Worm (Caenorhabditis elegans) whole organism, L1 larva: ENCODE results near the gene F41E6.7.
A peak's percentile ranks its signal among the peaks of the same experiment; 100 is the strongest.

Source experiments
- C04F5.9 ChIP-seq: sonication (generic microtip); optimal IDR thresholded peaks from 2 replicates; lab custom pipeline; 2016; ENCODE audit warnings: missing genetic modification characterization, missing compliant biosample characterization
- C34B4.2 ChIP-seq: sonication (generic microtip); optimal IDR thresholded peaks from 2 replicates; lab custom pipeline; 2017; ENCODE audit warnings: mild to moderate bottlenecking, missing genetic modification characterization, missing compliant biosample characterization
- F16B12.6 ChIP-seq: fragments of 150-350 bp; optimal IDR thresholded peaks from 2 replicates; lab custom pipeline; 2014; ENCODE audit warnings: missing biosample characterization, missing genetic modification characterization
- Y116A8C.19 ChIP-seq: sonication (generic microtip); optimal IDR thresholded peaks from 2 replicates; lab custom pipeline; 2016; ENCODE audit warnings: missing compliant biosample characterization, missing genetic modification characterization, borderline replicate concordance
- aha-1 ChIP-seq: fragments of 150-350 bp; optimal IDR thresholded peaks from 2 replicates; lab custom pipeline; 2014; ENCODE audit warnings: missing biosample characterization, missing genetic modification characterization
- alr-1 ChIP-seq: fragments of 200-800 bp; sonication (Bioruptor generic); optimal IDR thresholded peaks from 2 replicates; lab custom pipeline; 2018; ENCODE audit warnings: borderline replicate concordance, mild to moderate bottlenecking, missing genetic modification characterization, missing compliant biosample characterization
- blmp-1 ChIP-seq: fragments of 150-350 bp; optimal IDR thresholded peaks from 2 replicates; lab custom pipeline; 2014; ENCODE audit warnings: missing biosample characterization, missing genetic modification characterization
- ceh-8 ChIP-seq: fragments of 200-800 bp; sonication (Bioruptor generic); optimal IDR thresholded peaks from 2 replicates; lab custom pipeline; 2018; ENCODE audit warnings: mild to moderate bottlenecking, missing genetic modification characterization, moderate library complexity, missing compliant biosample characterization
- ceh-88 ChIP-seq: fragments of 200-800 bp; sonication (Bioruptor generic); IDR thresholded peaks from 2 replicates; pipeline ENCODE4 v1.3.6; 2022; ENCODE audit warnings: missing genetic modification characterization, missing compliant biosample characterization
- ceh-90 ChIP-seq: sonication (generic microtip); optimal IDR thresholded peaks from 2 replicates; lab custom pipeline; 2016; ENCODE audit warnings: missing genetic modification characterization, missing compliant biosample characterization
- ces-1 ChIP-seq: fragments of 150-350 bp; optimal IDR thresholded peaks from 2 replicates; lab custom pipeline; 2014; ENCODE audit warnings: missing biosample characterization, missing genetic modification reagents, missing genetic modification characterization
- dsc-1 ChIP-seq: sonication (generic microtip); optimal IDR thresholded peaks from 2 replicates; lab custom pipeline; 2016; ENCODE audit warnings: mild to moderate bottlenecking, missing genetic modification characterization, missing compliant biosample characterization
- efl-1 ChIP-seq, 4 experiments: fragments of 150-350 bp; optimal IDR thresholded peaks in 3 of 4; peaks in 1 of 4; 1 replicate in 1 of 4; 2 replicates in 3 of 4; lab custom pipeline; 2014; ENCODE audit warnings: missing biosample characterization in 2 of 4, missing genetic modification characterization in 2 of 4, missing genetic modification reagents in 2 of 4
- efl-3 ChIP-seq: fragments of 200-800 bp; sonication (Bioruptor generic); optimal IDR thresholded peaks from 2 replicates; lab custom pipeline; 2018; ENCODE audit warnings: mild to moderate bottlenecking, missing genetic modification characterization, missing compliant biosample characterization
- egl-13 ChIP-seq: sonication (generic microtip); optimal IDR thresholded peaks from 2 replicates; lab custom pipeline; 2016; ENCODE audit warnings: missing genotype, missing genetic modification reagents, missing genetic modification characterization, missing compliant biosample characterization
- egl-27 ChIP-seq, 2 experiments: fragments of 150-350 bp in 1 of 2; sonication (generic microtip); optimal IDR thresholded peaks; 3 replicates each; lab custom pipeline; 2017 to 2018; ENCODE audit warnings: missing biosample characterization in 2 of 2, missing genetic modification characterization in 2 of 2, missing genetic modification reagents in 2 of 2
- elt-2 ChIP-seq: sonication (generic microtip); optimal IDR thresholded peaks from 2 replicates; lab custom pipeline; 2016; ENCODE audit warnings: missing genetic modification characterization, mild to moderate bottlenecking, inconsistent platforms, missing compliant biosample characterization, missing genetic modification reagents
- ets-5 ChIP-seq: fragments of 200-800 bp; sonication (Bioruptor generic); IDR thresholded peaks from 2 replicates; pipeline ENCODE4 v1.3.6; 2022; ENCODE audit warnings: missing genetic modification characterization, missing compliant biosample characterization
- fkh-10 ChIP-seq: sonication (generic microtip); optimal IDR thresholded peaks from 2 replicates; lab custom pipeline; 2017; ENCODE audit warnings: missing biosample characterization, missing genetic modification reagents, missing genetic modification characterization
- fkh-4 ChIP-seq: sonication (generic microtip); optimal IDR thresholded peaks from 2 replicates; lab custom pipeline; 2016; ENCODE audit warnings: missing compliant biosample characterization, missing genetic modification characterization, borderline replicate concordance
- fkh-8 ChIP-seq: sonication (generic microtip); optimal IDR thresholded peaks from 2 replicates; lab custom pipeline; 2016; ENCODE audit warnings: mild to moderate bottlenecking, missing genetic modification characterization, missing compliant biosample characterization
- hlh-4 ChIP-seq: sonication (generic microtip); optimal IDR thresholded peaks from 2 replicates; lab custom pipeline; 2016; ENCODE audit warnings: mild to moderate bottlenecking, missing genetic modification characterization, missing compliant biosample characterization
- irx-1 ChIP-seq: sonication (generic microtip); optimal IDR thresholded peaks from 2 replicates; lab custom pipeline; 2016; ENCODE audit warnings: missing genetic modification characterization, missing compliant biosample characterization
- isw-1 ChIP-seq: fragments of 200-800 bp; sonication (Bioruptor generic); IDR thresholded peaks from 2 replicates; pipeline ENCODE4 v1.3.6; 2022; ENCODE audit warnings: missing genetic modification characterization, missing compliant biosample characterization
- lin-15B ChIP-seq: fragments of 150-350 bp; sonication (generic microtip); optimal IDR thresholded peaks from 3 replicates; lab custom pipeline; 2014; ENCODE audit warnings: missing biosample characterization, missing genetic modification characterization
- lin-35 ChIP-seq, 2 experiments: fragments of 150-350 bp; optimal IDR thresholded peaks; 2 replicates each; lab custom pipeline; 2014; ENCODE audit warnings: missing biosample characterization in 2 of 2, missing genetic modification characterization in 2 of 2, missing genetic modification reagents in 2 of 2
- lin-39 ChIP-seq: fragments of 150-350 bp; optimal IDR thresholded peaks from 2 replicates; lab custom pipeline; 2014; ENCODE audit warnings: missing biosample characterization, missing genetic modification reagents, missing genetic modification characterization
- lsy-2 ChIP-seq, 2 experiments: fragments of 150-350 bp; optimal IDR thresholded peaks; 2 replicates each; lab custom pipeline; 2014; ENCODE audit warnings: missing biosample characterization in 2 of 2, missing genetic modification characterization in 2 of 2
- mab-9 ChIP-seq: fragments of 200-800 bp; sonication (Bioruptor generic); IDR thresholded peaks from 2 replicates; pipeline ENCODE4 v1.3.6; 2022; ENCODE audit warnings: missing genetic modification reagents, missing genetic modification characterization, missing compliant biosample characterization
- mep-1 ChIP-seq: fragments of 150-350 bp; optimal IDR thresholded peaks from 2 replicates; lab custom pipeline; 2014; ENCODE audit warnings: missing biosample characterization, missing genetic modification characterization
- nhr-19 ChIP-seq: fragments of 200-800 bp; sonication (Bioruptor generic); conservative IDR thresholded peaks from 2 replicates; pipeline ENCODE4 v1.3.6; 2022; ENCODE audit warnings: missing genetic modification characterization, missing compliant biosample characterization
- nhr-20 ChIP-seq: sonication (generic microtip); optimal IDR thresholded peaks from 2 replicates; lab custom pipeline; 2016; ENCODE audit warnings: mild to moderate bottlenecking, missing genetic modification characterization, missing compliant biosample characterization
- nhr-237 ChIP-seq: fragments of 150-350 bp; optimal IDR thresholded peaks from 2 replicates; lab custom pipeline; 2014; ENCODE audit warnings: missing biosample characterization, missing genetic modification characterization
- nhr-28 ChIP-seq: fragments of 150-350 bp; optimal IDR thresholded peaks from 2 replicates; lab custom pipeline; 2014; ENCODE audit warnings: missing biosample characterization, missing genetic modification characterization
- nhr-47 ChIP-seq: sonication (generic microtip); optimal IDR thresholded peaks from 2 replicates; lab custom pipeline; 2016; ENCODE audit warnings: mild to moderate bottlenecking, missing genetic modification characterization, moderate library complexity, missing compliant biosample characterization
- nhr-71 ChIP-seq: sonication (generic microtip); optimal IDR thresholded peaks from 2 replicates; lab custom pipeline; 2016; ENCODE audit warnings: mild to moderate bottlenecking, missing genetic modification characterization, moderate library complexity, missing compliant biosample characterization
- nhr-77 ChIP-seq: fragments of 150-350 bp; optimal IDR thresholded peaks from 2 replicates; lab custom pipeline; 2014; ENCODE audit warnings: missing biosample characterization, missing genetic modification characterization
- nhr-85 ChIP-seq: sonication (generic microtip); peaks from one replicate; lab custom pipeline; 2016; ENCODE audit warnings: missing genetic modification characterization, inconsistent platforms, missing compliant biosample characterization
- pag-3 ChIP-seq: sonication (generic microtip); optimal IDR thresholded peaks from 2 replicates; lab custom pipeline; 2017; ENCODE audit warnings: missing genetic modification characterization, mild to moderate bottlenecking, missing compliant biosample characterization, antibody characterized with exemption, borderline replicate concordance; ENCODE audit not compliant: insufficient read depth
- pax-3 ChIP-seq: fragments of 200-800 bp; sonication (Bioruptor generic); optimal IDR thresholded peaks from 2 replicates; lab custom pipeline; 2018; ENCODE audit warnings: mild to moderate bottlenecking, missing genetic modification characterization, moderate library complexity, missing compliant biosample characterization
- skn-1 ChIP-seq: fragments of 150-350 bp; optimal IDR thresholded peaks from 2 replicates; lab custom pipeline; 2014; ENCODE audit warnings: missing biosample characterization, missing genetic modification characterization
- sox-4 ChIP-seq: sonication (generic microtip); optimal IDR thresholded peaks from 2 replicates; lab custom pipeline; 2016; ENCODE audit warnings: missing genetic modification characterization, missing compliant biosample characterization
- sup-37 ChIP-seq: fragments of 200-800 bp; sonication (Bioruptor generic); optimal IDR thresholded peaks from 2 replicates; lab custom pipeline; 2018; ENCODE audit warnings: mild to moderate bottlenecking, missing genetic modification characterization, missing compliant biosample characterization
- tbx-2 ChIP-seq: sonication (generic microtip); optimal IDR thresholded peaks from 2 replicates; lab custom pipeline; 2016; ENCODE audit warnings: missing genetic modification characterization, missing compliant biosample characterization
- unc-30 ChIP-seq: sonication (generic microtip); optimal IDR thresholded peaks from 2 replicates; lab custom pipeline; 2017; ENCODE audit warnings: missing biosample characterization, missing genetic modification characterization
- unc-62 ChIP-seq: fragments of 150-350 bp; optimal IDR thresholded peaks from 2 replicates; lab custom pipeline; 2014; ENCODE audit warnings: missing biosample characterization, missing genetic modification reagents, missing genetic modification characterization
- unc-86 ChIP-seq: sonication (generic microtip); optimal IDR thresholded peaks from 2 replicates; lab custom pipeline; 2016; ENCODE audit warnings: missing genetic modification characterization, missing compliant biosample characterization
- unc-98 ChIP-seq: fragments of 200-800 bp; sonication (Bioruptor generic); IDR thresholded peaks from 2 replicates; pipeline ENCODE4 v1.3.6; 2022; ENCODE audit warnings: missing genetic modification characterization, missing compliant biosample characterization
- vab-15 ChIP-seq: sonication (generic microtip); optimal IDR thresholded peaks from 2 replicates; lab custom pipeline; 2017; ENCODE audit warnings: missing genotype, mild to moderate bottlenecking, missing genetic modification characterization, missing compliant biosample characterization
- zag-1 ChIP-seq: fragments of 150-350 bp; optimal IDR thresholded peaks from 2 replicates; lab custom pipeline; 2014; ENCODE audit warnings: missing biosample characterization, missing genetic modification characterization
- zip-4 ChIP-seq: fragments of 200-800 bp; sonication (Bioruptor generic); optimal IDR thresholded peaks from 2 replicates; lab custom pipeline; 2018; ENCODE audit warnings: mild to moderate bottlenecking, missing genetic modification characterization, moderate library complexity, missing compliant biosample characterization

Gene F41E6.7

ce11 chrV:8606099-8606696 lies 7.1 kb upstream of the F41E6.7 start, which contains the start of gene vps-60 (continued):
- TF ChIP-seq efl-1 (optimal IDR thresholded peaks at IDR 0.05; lab: Kevin White, UChicago) (peak; percentile 84 to 89), efl-1 (GFP tag; optimal IDR thresholded peaks at IDR 0.05 in 1 of 2; lab: Kevin White, UChicago) (peak; percentile 68 to 96), nhr-20 (tag; lab: Kevin White, UChicago) (peak; percentile 96), alr-1 (tag; lab: Kevin White, UChicago) (no peak), lin-15B (tag; lab: Kevin White, UChicago) (peak; percentile 80), zag-1 (tag; lab: Kevin White, UChicago) (peak; percentile 83), sox-4 (tag; lab: Kevin White, UChicago) (peak; percentile 76), egl-27 (tag; optimal IDR thresholded peaks at IDR 0.05; lab: Kevin White, UChicago) (peak; percentile 52 to 57), hlh-4 (tag; lab: Kevin White, UChicago) (no peak), ets-5 (no peak), nhr-77 (tag; lab: Kevin White, UChicago) (peak; percentile 93), pag-3 (tag; lab: Kevin White, UChicago) (no peak), unc-86 (tag; lab: Kevin White, UChicago) (peak; percentile 89), skn-1 (tag; lab: Kevin White, UChicago) (peak; percentile 91), ces-1 (no peak), lsy-2 (tag; optimal IDR thresholded peaks at IDR 0.05; lab: Kevin White, UChicago) (peak; percentile 89 to 96), nhr-237 (peak; percentile 84), tbx-2 (tag; lab: Kevin White, UChicago) (peak; percentile 95), irx-1 (tag; lab: Kevin White, UChicago) (peak; percentile 79), zip-4 (GFP tag; lab: Kevin White, UChicago) (peak; percentile 55), C34B4.2 (tag; lab: Kevin White, UChicago) (no peak), lin-39 (tag; lab: Kevin White, UChicago) (peak; percentile 48), elt-2 (peak; percentile 79), nhr-28 (no peak), vab-15 (tag; lab: Kevin White, UChicago) (no peak), pax-3 (peak; percentile 87), isw-1 (GFP tag; lab: Robert Waterston, UW) (peak; percentile 94), egl-13 (peak; percentile 88), efl-3 (GFP tag; lab: Kevin White, UChicago) (no peak), nhr-85 (peak; percentile 96), ceh-88 (GFP tag; lab: Robert Waterston, UW) (peak; percentile 77; the same call in 1 of the 2 replicates), sup-37 (no peak), nhr-19 (GFP tag; lab: Robert Waterston, UW) (peak; percentile 93), C04F5.9 (tag; lab: Kevin White, UChicago) (peak; percentile 29), unc-98 (no peak), aha-1 (tag; lab: Kevin White, UChicago) (peak; percentile 22), ceh-90 (tag; lab: Kevin White, UChicago) (peak; percentile 47), fkh-10 (peak; percentile 85), mep-1 (peak; percentile 80), blmp-1 (tag; lab: Kevin White, UChicago) (peak; percentile 97), fkh-4 (tag; lab: Kevin White, UChicago) (no peak), lin-35 (GFP tag; optimal IDR thresholded peaks at IDR 0.05; lab: Kevin White, UChicago) (peak; percentile 87 to 90), unc-30 (tag; lab: Kevin White, UChicago) (no peak), unc-62 (GFP tag; lab: Kevin White, UChicago) (no peak), nhr-71 (tag; lab: Kevin White, UChicago) (peak; percentile 98), fkh-8 (tag; lab: Kevin White, UChicago) (peak; percentile 98), dsc-1 (peak; percentile 91), ceh-8 (GFP tag; lab: Kevin White, UChicago) (peak; percentile 78), F16B12.6 (peak; percentile 10), nhr-47 (tag; lab: Kevin White, UChicago) (peak; percentile 94), mab-9 (0 out of 2 replicates have a peak, but pooled peaks have one; percentile 46), Y116A8C.19 (no peak)
